Worm (Caenorhabditis elegans): ENCODE measurements around the gene nhr-112.

The nhr-112 gene

ce11 chrV:16716574-16716973, 7.1 kb downstream of the nhr-112 start, which contains the start of gene srh-137:
Gene srh-137 (minus strand): TSS chrV:16716674.
- no peak for TF ChIP-seq hsf-1 (GFP tag; IDR thresholded peaks at IDR 0.05)

- no peak for TF ChIP-seq akir-1 (GFP tag; optimal IDR thresholded peaks at IDR 0.05)
- TF ChIP-seq F23B12.7 (tag; optimal IDR thresholded peaks at IDR 0.05; ENCODE audit: insufficient read depth), result no peak
- TF ChIP-seq ztf-28 (GFP tag; IDR thresholded peaks at IDR 0.05), result no peak
- no peak for TF ChIP-seq tbx-9 (tag; optimal IDR thresholded peaks at IDR 0.05; ENCODE audit: borderline replicate concordance)
- no peak for TF ChIP-seq C17E4.6 (GFP tag; IDR thresholded peaks at IDR 0.05)
- TF ChIP-seq cebp-2 (GFP tag; IDR thresholded peaks at IDR 0.05), result no peak
- TF ChIP-seq hrde-1 (tag; optimal IDR thresholded peaks at IDR 0.05; ENCODE audit: borderline replicate concordance), result no peak
- TF ChIP-seq B0336.3 (GFP tag; IDR thresholded peaks at IDR 0.05), result no peak
- TF ChIP-seq ccch-3 (GFP tag; optimal IDR thresholded peaks at IDR 0.05), result no peak
- TF ChIP-seq attf-6 (GFP tag; IDR thresholded peaks at IDR 0.05), result no peak
- no peak for TF ChIP-seq die-1 (tag; optimal IDR thresholded peaks at IDR 0.05)
- no peak for TF ChIP-seq Y53F4B.3 (GFP tag; IDR thresholded peaks at IDR 0.05)
- no peak for TF ChIP-seq chd-7 (tag; optimal IDR thresholded peaks at IDR 0.05)
- TF ChIP-seq lin-35 (GFP tag; optimal IDR thresholded peaks at IDR 0.05), result no peak
- no peak for TF ChIP-seq ceh-58 (GFP tag; IDR thresholded peaks at IDR 0.05)
- TF ChIP-seq madf-8 (GFP tag; conservative IDR thresholded peaks at IDR 0.05), result no peak
- TF ChIP-seq F10E7.11 (tag; optimal IDR thresholded peaks at IDR 0.05), result no peak
- no peak for TF ChIP-seq mxl-1 (tag; optimal IDR thresholded peaks at IDR 0.05)
- no peak for TF ChIP-seq bed-1 (GFP tag; IDR thresholded peaks at IDR 0.05)
- no peak for TF ChIP-seq F33H1.4 (GFP tag; IDR thresholded peaks at IDR 0.05)
Measured at ce11 chrV:16713797-16714196, 9.8 kb downstream of the nhr-112 start.

- TF ChIP-seq cebp-2 (GFP tag; IDR thresholded peaks at IDR 0.05), result no peak
- TF ChIP-seq Y67H2A.10 (GFP tag; conservative IDR thresholded peaks at IDR 0.05), result no peak
- no peak for TF ChIP-seq xnd-1 (tag; optimal IDR thresholded peaks at IDR 0.05)
- no peak for TF ChIP-seq dox-1 (GFP tag; IDR thresholded peaks at IDR 0.05)
- TF ChIP-seq lag-1 (GFP tag; IDR thresholded peaks at IDR 0.05), result no peak
- no peak for TF ChIP-seq bed-2 (GFP tag; IDR thresholded peaks at IDR 0.05)
- no peak for TF ChIP-seq snpc-3.4 (tag; optimal IDR thresholded peaks at IDR 0.05)
- no peak for TF ChIP-seq cebp-1 (GFP tag; IDR thresholded peaks at IDR 0.05)
- no peak for TF ChIP-seq cebp-1 (tag; optimal IDR thresholded peaks at IDR 0.05)
- no peak for TF ChIP-seq nfya-1 (tag; optimal IDR thresholded peaks at IDR 0.05; ENCODE audit: borderline replicate concordance, insufficient read depth)
- no peak for TF ChIP-seq aptf-2 (GFP tag; conservative IDR thresholded peaks at IDR 0.05)
- no peak for TF ChIP-seq C17E4.6 (GFP tag; IDR thresholded peaks at IDR 0.05)
- TF ChIP-seq dpl-1 (GFP tag; optimal IDR thresholded peaks at IDR 0.05), result no peak
- no peak for TF ChIP-seq nhr-120 (GFP tag; IDR thresholded peaks at IDR 0.05)
- TF ChIP-seq mel-28 (tag; optimal IDR thresholded peaks at IDR 0.05; ENCODE audit: borderline replicate concordance), result no peak
- no peak for TF ChIP-seq fkh-3 (tag; optimal IDR thresholded peaks at IDR 0.05)
- TF ChIP-seq zfh-2 (GFP tag; conservative IDR thresholded peaks at IDR 0.05), result no peak
- TF ChIP-seq hlh-12 (tag; optimal IDR thresholded peaks at IDR 0.05), result no peak
Measured at ce11 chrV:16706549-16706948, 17.1 kb downstream of the nhr-112 start, which contains the start of gene clec-9. Gene clec-9 (minus strand): TSS chrV:16706649.
